Fruit fly (Drosophila melanogaster) whole organism, embryonic: ENCODE results near the gene MED14.

Experiments
- Antp ChIP-seq: fragments of 200-800 bp; sonication (Bioruptor generic); optimal IDR thresholded peaks from 3 replicates; lab custom pipeline; 2016; ENCODE audit warnings: missing biosample characterization, missing genetic modification characterization
- CG10543 ChIP-seq: fragments of 200-800 bp; sonication (Bioruptor generic); optimal IDR thresholded peaks from 3 replicates; lab custom pipeline; 2017; ENCODE audit warnings: missing biosample characterization, mild to moderate bottlenecking, missing genetic modification characterization, moderate library complexity
- CG10565 ChIP-seq: fragments of 200-800 bp; sonication (Bioruptor generic); optimal IDR thresholded peaks from 3 replicates; lab custom pipeline; 2016; ENCODE audit warnings: missing biosample characterization, mild to moderate bottlenecking, missing genetic modification characterization
- CG11723 ChIP-seq: fragments of 200-800 bp; sonication (Bioruptor generic); optimal IDR thresholded peaks from 2 replicates; lab custom pipeline; 2017; ENCODE audit warnings: missing biosample characterization, mild to moderate bottlenecking, missing genetic modification characterization
- CG12071 ChIP-seq: fragments of 200-800 bp; sonication (Bioruptor generic); optimal IDR thresholded peaks from 3 replicates; lab custom pipeline; 2018; ENCODE audit warnings: missing biosample characterization, mild to moderate bottlenecking, missing genetic modification characterization
- CG1233 ChIP-seq: fragments of 200-800 bp; sonication (Bioruptor generic); optimal IDR thresholded peaks from 4 replicates; lab custom pipeline; 2018; ENCODE audit warnings: missing biosample characterization, mild to moderate bottlenecking, missing genetic modification characterization
- CG15073 ChIP-seq: fragments of 200-800 bp; sonication (Bioruptor generic); optimal IDR thresholded peaks from 2 replicates; lab custom pipeline; 2016; ENCODE audit warnings: missing biosample characterization, missing genetic modification characterization
- CG15514 ChIP-seq: fragments of 200-800 bp; sonication (Bioruptor generic); optimal IDR thresholded peaks from 3 replicates; lab custom pipeline; 2017; ENCODE audit warnings: missing biosample characterization, missing genetic modification characterization, mild to moderate bottlenecking, moderate library complexity, missing genetic modification reagents
- CG17359 ChIP-seq: fragments of 200-800 bp; sonication (Bioruptor generic); optimal IDR thresholded peaks from 3 replicates; lab custom pipeline; 2018; ENCODE audit warnings: missing biosample characterization, mild to moderate bottlenecking, missing genetic modification characterization, moderate library complexity
- CG2875 ChIP-seq: fragments of 200-800 bp; sonication (Bioruptor generic); optimal IDR thresholded peaks from 2 replicates; lab custom pipeline; 2017; ENCODE audit warnings: missing biosample characterization, mild to moderate bottlenecking, missing genetic modification characterization, missing genetic modification reagents
- CG32767 ChIP-seq: fragments of 200-800 bp; sonication (Bioruptor generic); IDR thresholded peaks from 2 replicates; pipeline ENCODE4 v1.3.6; 2022; ENCODE audit warnings: missing biosample characterization, missing genetic modification characterization
- CG3281 ChIP-seq: fragments of 200-800 bp; sonication (Bioruptor generic); optimal IDR thresholded peaks from 3 replicates; lab custom pipeline; 2017; ENCODE audit warnings: missing biosample characterization, mild to moderate bottlenecking, missing genetic modification characterization
- CG6683 ChIP-seq: fragments of 200-800 bp; sonication (Bioruptor generic); optimal IDR thresholded peaks from 2 replicates; lab custom pipeline; 2017; ENCODE audit warnings: missing biosample characterization, mild to moderate bottlenecking, missing genetic modification characterization, missing genetic modification reagents
- CG6765 ChIP-seq: fragments of 200-800 bp; sonication (Bioruptor generic); optimal IDR thresholded peaks from 3 replicates; lab custom pipeline; 2017; ENCODE audit warnings: missing biosample characterization, mild to moderate bottlenecking, missing genetic modification characterization
- CG8478 ChIP-seq: fragments of >200 bp; optimal IDR thresholded peaks from 2 replicates; lab custom pipeline; 2018
- CG9215 ChIP-seq: fragments of 200-800 bp; sonication (Bioruptor generic); IDR thresholded peaks from 2 replicates; pipeline ENCODE4 v1.3.6; 2022; ENCODE audit warnings: missing biosample characterization, missing genetic modification characterization
- CG9437 ChIP-seq: fragments of 200-800 bp; sonication (Bioruptor generic); optimal IDR thresholded peaks from 2 replicates; lab custom pipeline; 2018; ENCODE audit warnings: missing biosample characterization, mild to moderate bottlenecking, missing genetic modification characterization
- Dad ChIP-seq: fragments of 200-800 bp; sonication (Bioruptor generic); optimal IDR thresholded peaks from 3 replicates; lab custom pipeline; 2016; ENCODE audit warnings: missing biosample characterization, missing genetic modification characterization
- Dbx ChIP-seq: fragments of 200-800 bp; sonication (Bioruptor generic); IDR thresholded peaks from 3 replicates; pipeline ENCODE4 v1.3.6; 2022; ENCODE audit warnings: missing biosample characterization, missing genetic modification characterization
- Doc2 ChIP-seq: fragments of 200-800 bp; sonication (Bioruptor generic); IDR thresholded peaks from 2 replicates; pipeline ENCODE4 v1.3.6; 2022; ENCODE audit warnings: missing biosample characterization, missing genetic modification characterization
- Drgx ChIP-seq: fragments of 200-800 bp; sonication (Bioruptor generic); IDR thresholded peaks from 2 replicates; pipeline ENCODE4 v1.3.6; 2022; ENCODE audit warnings: missing biosample characterization, missing genetic modification characterization
- ERR ChIP-seq: fragments of 200-800 bp; sonication (Bioruptor generic); optimal IDR thresholded peaks from 2 replicates; lab custom pipeline; 2016; ENCODE audit warnings: missing biosample characterization, missing genetic modification characterization
- Hmx ChIP-seq: fragments of 200-800 bp; sonication (Bioruptor generic); optimal IDR thresholded peaks from 2 replicates; lab custom pipeline; 2016; ENCODE audit warnings: missing biosample characterization, missing genetic modification characterization
- Kr ChIP-seq: fragments of 200-800 bp; sonication (Bioruptor generic); optimal IDR thresholded peaks from 2 replicates; lab custom pipeline; 2017; ENCODE audit warnings: missing biosample characterization, mild to moderate bottlenecking, missing genetic modification characterization
- Lhr ChIP-seq: fragments of 200-800 bp; sonication (Bioruptor generic); optimal IDR thresholded peaks from 3 replicates; lab custom pipeline; 2017; ENCODE audit warnings: mild to moderate bottlenecking, missing biosample characterization, missing genetic modification reagents, missing genetic modification characterization
- MTF-1 ChIP-seq: fragments of 200-800 bp; sonication (Bioruptor generic); optimal IDR thresholded peaks from 2 replicates; lab custom pipeline; 2018; ENCODE audit warnings: missing biosample characterization, mild to moderate bottlenecking, missing genetic modification characterization, borderline replicate concordance
- Oli ChIP-seq: fragments of 200-800 bp; sonication (Bioruptor generic); optimal IDR thresholded peaks from 2 replicates; lab custom pipeline; 2018; ENCODE audit warnings: missing biosample characterization, mild to moderate bottlenecking, missing genetic modification characterization, moderate library complexity
- Pdp1 ChIP-seq, 2 experiments: fragments of 200-800 bp; sonication (Bioruptor generic); optimal IDR thresholded peaks; 3 replicates each; lab custom pipeline; 2016; ENCODE audit warnings: missing biosample characterization in 2 of 2, missing genetic modification characterization in 2 of 2, mild to moderate bottlenecking in 1 of 2, moderate library complexity in 1 of 2
- Poxn ChIP-seq: fragments of 200-800 bp; sonication (Bioruptor generic); IDR thresholded peaks from 2 replicates; pipeline ENCODE4 v1.3.6; 2022; ENCODE audit warnings: missing biosample characterization, missing genetic modification characterization
- YL-1 ChIP-seq: fragments of 200-800 bp; sonication (Bioruptor generic); optimal IDR thresholded peaks from 3 replicates; lab custom pipeline; 2017; ENCODE audit warnings: missing biosample characterization, mild to moderate bottlenecking, missing genetic modification characterization
- bowl ChIP-seq: fragments of 200-800 bp; sonication (Bioruptor generic); IDR thresholded peaks from 2 replicates; pipeline ENCODE4 v1.3.6; 2022; ENCODE audit warnings: missing biosample characterization, missing genetic modification characterization
- chn ChIP-seq: fragments of 200-800 bp; sonication (Bioruptor generic); optimal IDR thresholded peaks from 2 replicates; lab custom pipeline; 2016; ENCODE audit warnings: missing biosample characterization, missing genetic modification characterization
- croc ChIP-seq: fragments of 200-800 bp; sonication (Bioruptor generic); conservative IDR thresholded peaks from 3 replicates; pipeline ENCODE4 v1.3.6; 2022; ENCODE audit warnings: missing biosample characterization, missing genetic modification characterization
- dati ChIP-seq: fragments of 200-800 bp; sonication (Bioruptor generic); IDR thresholded peaks from 2 replicates; pipeline ENCODE4 v1.3.6; 2022; ENCODE audit warnings: missing biosample characterization, missing genetic modification characterization
- dimm ChIP-seq: fragments of 200-800 bp; sonication (Bioruptor generic); IDR thresholded peaks from 2 replicates; pipeline ENCODE4 v1.3.6; 2022; ENCODE audit warnings: missing biosample characterization, missing genetic modification characterization
- disco-r ChIP-seq: fragments of 200-800 bp; sonication (Bioruptor generic); optimal IDR thresholded peaks from 2 replicates; lab custom pipeline; 2016; ENCODE audit warnings: missing biosample characterization, missing genetic modification characterization
- fd96Cb ChIP-seq: fragments of 200-800 bp; sonication (Bioruptor generic); optimal IDR thresholded peaks from 2 replicates; lab custom pipeline; 2018; ENCODE audit warnings: missing biosample characterization, mild to moderate bottlenecking, missing genetic modification characterization, moderate library complexity
- kni ChIP-seq: fragments of 200-800 bp; sonication (Bioruptor generic); optimal IDR thresholded peaks from 3 replicates; lab custom pipeline; 2017; ENCODE audit warnings: mild to moderate bottlenecking, missing biosample characterization, missing genetic modification reagents, missing genetic modification characterization
- maf-S ChIP-seq: fragments of 200-800 bp; sonication (Bioruptor generic); optimal IDR thresholded peaks from 2 replicates; lab custom pipeline; 2016; ENCODE audit warnings: missing biosample characterization, missing genetic modification characterization
- mirr ChIP-seq: fragments of 200-800 bp; sonication (Bioruptor generic); optimal IDR thresholded peaks from 3 replicates; lab custom pipeline; 2018; ENCODE audit warnings: missing biosample characterization, mild to moderate bottlenecking, missing genetic modification characterization
- sc ChIP-seq, 3 experiments: fragments of >200 bp in 2 of 3; fragments of 200-800 bp in 1 of 3; sonication (Bioruptor generic) in 1 of 3; optimal IDR thresholded peaks; 2 replicates in 2 of 3; 3 replicates in 1 of 3; lab custom pipeline; 2017; ENCODE audit warnings: mild to moderate bottlenecking in 1 of 3, missing biosample characterization in 1 of 3, missing genetic modification characterization in 1 of 3, missing genetic modification reagents in 1 of 3
- slbo ChIP-seq: fragments of 200-800 bp; sonication (Bioruptor generic); IDR thresholded peaks from 2 replicates; pipeline ENCODE4 v1.3.6; 2022; ENCODE audit warnings: missing biosample characterization, missing genetic modification characterization
- so ChIP-seq: fragments of 200-800 bp; sonication (Bioruptor generic); IDR thresholded peaks from 3 replicates; pipeline ENCODE4 v1.3.6; 2022; ENCODE audit warnings: missing biosample characterization, missing genetic modification characterization
- tna ChIP-seq: fragments of 200-800 bp; sonication (Bioruptor generic); IDR thresholded peaks from 2 replicates; pipeline ENCODE4 v1.3.6; 2022; ENCODE audit warnings: missing biosample characterization, missing genetic modification characterization; ENCODE audit not compliant: partially characterized antibody
- unc-4 ChIP-seq: fragments of 200-800 bp; sonication (Bioruptor generic); IDR thresholded peaks from 2 replicates; pipeline ENCODE4 v1.3.6; 2022; ENCODE audit warnings: missing biosample characterization, missing genetic modification characterization; ENCODE audit not compliant: partially characterized antibody
- vvl ChIP-seq: fragments of 200-800 bp; sonication (Bioruptor generic); IDR thresholded peaks from 2 replicates; pipeline ENCODE4 v1.3.6; 2022; ENCODE audit warnings: missing biosample characterization, missing genetic modification characterization
- wor ChIP-seq: fragments of 200-800 bp; sonication (Bioruptor generic); IDR thresholded peaks from 2 replicates; pipeline ENCODE4 v1.3.6; 2022; ENCODE audit warnings: missing biosample characterization, missing genetic modification characterization

Gene MED14

dm6 chr3L:589290-590281 is 3.5 kb upstream of the MED14 start (continued):
- TF ChIP-seq croc: peak; percentile 85
- TF ChIP-seq CG17359 (tag; lab: Kevin White, UChicago): peak; percentile 90
- peak; percentile 96 for TF ChIP-seq vvl
- peak; percentile 87 for TF ChIP-seq CG9215 (GFP tag; lab: Robert Waterston, UW)
- peak; percentile 36 for TF ChIP-seq Hmx (GFP tag; lab: Kevin White, UChicago)
- peak; percentile 75 for TF ChIP-seq CG32767 (GFP tag; lab: Robert Waterston, UW)
- peak; percentile 63 for TF ChIP-seq CG6765
- TF ChIP-seq CG8478 (lab: Kevin White, UChicago): no peak
- TF ChIP-seq CG9437: peak; percentile 53
- TF ChIP-seq disco-r: peak; percentile 90
- TF ChIP-seq maf-S (GFP tag; lab: Kevin White, UChicago): peak; percentile 91
- peak; percentile 85 for TF ChIP-seq CG11723 (GFP tag; lab: Kevin White, UChicago)
- peak; percentile 96 for TF ChIP-seq Antp
- TF ChIP-seq ERR (GFP tag; lab: Kevin White, UChicago): peak; percentile 89
- peak; percentile 41 for TF ChIP-seq YL-1 (GFP tag; lab: Kevin White, UChicago)
- peak; percentile 87 to 92 for TF ChIP-seq Pdp1 (GFP tag; optimal IDR thresholded peaks at IDR 0.05; lab: Kevin White, UChicago)
- TF ChIP-seq CG15073 (GFP tag; lab: Kevin White, UChicago): peak; percentile 22
- TF ChIP-seq Poxn (GFP tag; lab: Robert Waterston, UW): peak; percentile 75
- TF ChIP-seq Oli (tag; lab: Kevin White, UChicago): peak; percentile 87
- TF ChIP-seq CG10543 (GFP tag; lab: Kevin White, UChicago): peak; percentile 95
- peak; percentile 85 for TF ChIP-seq CG2875
- peak; percentile 93 for TF ChIP-seq chn (GFP tag; lab: Kevin White, UChicago)
- TF ChIP-seq kni: peak; percentile 69
- peak; percentile 83 for TF ChIP-seq dati (GFP tag; lab: Robert Waterston, UW)
- peak; percentile 93 for TF ChIP-seq Drgx (GFP tag; lab: Robert Waterston, UW)
- peak; percentile 88 for TF ChIP-seq fd96Cb (tag; lab: Kevin White, UChicago)
- peak; percentile 87 for TF ChIP-seq mirr (GFP tag; lab: Kevin White, UChicago)
- TF ChIP-seq Doc2 (GFP tag; lab: Robert Waterston, UW): peak; percentile 70
- TF ChIP-seq CG15514 (GFP tag; lab: Kevin White, UChicago): peak; percentile 68
- peak; percentile 71 for TF ChIP-seq Lhr (GFP tag; lab: Kevin White, UChicago)
- TF ChIP-seq unc-4 (GFP tag; lab: Robert Waterston, UW): no peak
- TF ChIP-seq CG12071 (GFP tag; lab: Kevin White, UChicago): peak; percentile 93
- peak; percentile 94 for TF ChIP-seq slbo (GFP tag; lab: Robert Waterston, UW)
- TF ChIP-seq Kr (GFP tag; lab: Kevin White, UChicago): peak; percentile 76
- peak; percentile 79 for TF ChIP-seq bowl (GFP tag; lab: Robert Waterston, UW)
- TF ChIP-seq CG1233 (GFP tag; lab: Kevin White, UChicago): peak; percentile 80
- peak; percentile 85 for TF ChIP-seq CG3281 (GFP tag; lab: Kevin White, UChicago)
- peak; percentile 37 for TF ChIP-seq CG10565 (GFP tag; lab: Kevin White, UChicago)
- TF ChIP-seq MTF-1: peak; percentile 87
- peak; percentile 92 for TF ChIP-seq Dbx (GFP tag; lab: Robert Waterston, UW)
- TF ChIP-seq tna (GFP tag; lab: Robert Waterston, UW): no peak
- TF ChIP-seq Dad (GFP tag; lab: Kevin White, UChicago): peak; percentile 92
- TF ChIP-seq wor: peak; percentile 67
- peak; percentile 69 for TF ChIP-seq CG6683 (GFP tag; lab: Kevin White, UChicago)
- TF ChIP-seq so: peak; percentile 83; the same call in 2 of the 3 replicates
- TF ChIP-seq sc (optimal IDR thresholded peaks at IDR 0.05; lab: Kevin White, UChicago): no peak
- peak; percentile 62 for TF ChIP-seq sc (GFP tag; optimal IDR thresholded peaks at IDR 0.05; lab: Kevin White, UChicago)
- peak; percentile 61; the same call in 1 of the 2 replicates for TF ChIP-seq dimm (GFP tag; lab: Robert Waterston, UW)
